Worm (Caenorhabditis elegans) whole organism, L3 larva: ENCODE data around the gene ccdc-149.
A peak's percentile ranks its signal among the peaks of the same experiment; 100 is the strongest.

ENCODE experiments used
- ama-1 ChIP-seq: fragments of 150-350 bp; optimal IDR thresholded peaks from 2 replicates; lab custom pipeline; 2018
- fos-1 ChIP-seq: fragments of 150-350 bp; optimal IDR thresholded peaks from 2 replicates; lab custom pipeline; 2014; ENCODE audit warnings: missing biosample characterization, missing genetic modification characterization
- lin-15B ChIP-seq: fragments of 150-350 bp; optimal IDR thresholded peaks from 2 replicates; lab custom pipeline; 2014; ENCODE audit warnings: missing biosample characterization, missing genetic modification characterization
- mdl-1 ChIP-seq: fragments of 150-350 bp; optimal IDR thresholded peaks from 2 replicates; lab custom pipeline; 2014; ENCODE audit warnings: missing biosample characterization, missing genetic modification characterization
- nfya-1 ChIP-seq: sonication (generic microtip); optimal IDR thresholded peaks from 2 replicates; lab custom pipeline; 2017; ENCODE audit warnings: missing genetic modification characterization, mild to moderate bottlenecking, missing compliant biosample characterization, antibody characterized with exemption, moderate library complexity; ENCODE audit not compliant: insufficient read depth
- nhr-12 ChIP-seq: fragments of 150-350 bp; optimal IDR thresholded peaks from 2 replicates; lab custom pipeline; 2014; ENCODE audit warnings: missing biosample characterization, missing genetic modification characterization
- nhr-237 ChIP-seq: fragments of 150-350 bp; optimal IDR thresholded peaks from 2 replicates; lab custom pipeline; 2014; ENCODE audit warnings: missing biosample characterization, missing genetic modification characterization
- nhr-77 ChIP-seq: fragments of 150-350 bp; optimal IDR thresholded peaks from 2 replicates; lab custom pipeline; 2014; ENCODE audit warnings: missing biosample characterization, missing genetic modification characterization
- unc-39 ChIP-seq: sonication (generic microtip); optimal IDR thresholded peaks from 4 replicates; lab custom pipeline; 2017; ENCODE audit warnings: missing biosample characterization, missing genetic modification characterization

DNA sequence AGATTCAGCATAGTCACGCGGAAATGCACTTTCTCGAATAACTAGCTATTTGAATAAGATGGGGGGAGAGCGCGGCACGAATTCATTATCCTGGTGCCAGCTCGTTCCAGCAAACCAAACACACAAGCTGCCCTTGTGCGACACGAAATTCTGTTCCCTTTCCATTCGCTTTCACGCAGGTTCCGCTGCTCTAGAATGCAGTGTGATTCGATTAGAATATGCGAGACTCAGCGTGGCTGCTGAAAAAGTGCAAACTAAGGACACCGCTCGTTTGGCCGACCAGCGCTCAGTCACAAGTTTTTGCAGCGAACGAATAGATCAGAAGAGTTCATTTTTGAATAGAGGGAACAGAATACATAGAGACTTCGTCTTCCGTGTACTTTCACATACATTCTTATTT, 29.1 kb downstream of the ccdc-149 start:
- TF ChIP-seq nhr-77: no peak
- TF ChIP-seq fos-1 (tag; lab: Kevin White, UChicago): no peak
- TF ChIP-seq unc-39 (tag; lab: Kevin White, UChicago): no peak
- TF ChIP-seq nfya-1 (tag; lab: Kevin White, UChicago): peak; percentile 46
- TF ChIP-seq nhr-12 (tag; lab: Kevin White, UChicago): no peak
- TF ChIP-seq nhr-237: no peak
- TF ChIP-seq lin-15B (tag; lab: Kevin White, UChicago): no peak
- TF ChIP-seq mdl-1 (tag; lab: Kevin White, UChicago): no peak
- TF ChIP-seq ama-1 (lab: Kevin White, UChicago): peak; percentile 10
